Worm (Caenorhabditis elegans) whole organism, L4 larva: Measurements from ENCODE around the gene C25A8.1.

Experiments
- lin-38 ChIP-seq: fragments of 200-800 bp; sonication (Bioruptor generic); IDR thresholded peaks from 2 replicates; pipeline ENCODE4 v1.3.6; 2022; ENCODE audit warnings: missing genetic modification reagents, missing genetic modification characterization, missing compliant biosample characterization
- lir-3 ChIP-seq: sonication (generic microtip); optimal IDR thresholded peaks from 2 replicates; lab custom pipeline; 2016; ENCODE audit warnings: mild to moderate bottlenecking, missing genetic modification characterization, missing compliant biosample characterization
- mep-1 ChIP-seq: fragments of 150-350 bp; sonication (generic microtip); optimal IDR thresholded peaks from 3 replicates; lab custom pipeline; 2014; ENCODE audit warnings: missing biosample characterization, missing genetic modification characterization
- nhr-25 ChIP-seq: sonication (generic microtip); optimal IDR thresholded peaks from 2 replicates; lab custom pipeline; 2017; ENCODE audit warnings: missing genetic modification characterization, mild to moderate bottlenecking, missing compliant biosample characterization, antibody characterized with exemption, moderate library complexity, borderline replicate concordance; ENCODE audit not compliant: insufficient read depth
- nhr-42 ChIP-seq: fragments of 200-800 bp; sonication (Bioruptor generic); IDR thresholded peaks from 2 replicates; pipeline ENCODE4 v1.3.6; 2022; ENCODE audit warnings: missing genetic modification characterization, missing compliant biosample characterization
- pha-4 ChIP-seq, 2 experiments: fragments of 150-350 bp in 1 of 2; fragments of 200-800 bp in 1 of 2; sonication (Bioruptor generic) in 1 of 2; IDR thresholded peaks in 1 of 2; optimal IDR thresholded peaks in 1 of 2; 2 replicates each; pipeline versions ENCODE4 v1.3.6 to Lab custom; 2014 to 2022; ENCODE audit warnings: missing genetic modification characterization in 2 of 2, missing genetic modification reagents in 2 of 2, missing biosample characterization in 1 of 2, missing compliant biosample characterization in 1 of 2
- php-3 ChIP-seq: fragments of 200-800 bp; sonication (Bioruptor generic); IDR thresholded peaks from 2 replicates; pipeline ENCODE4 v1.3.6; 2022; ENCODE audit warnings: missing genetic modification reagents, missing genetic modification characterization, missing compliant biosample characterization
- skn-1 ChIP-seq: fragments of 150-350 bp; optimal IDR thresholded peaks from 2 replicates; lab custom pipeline; 2014; ENCODE audit warnings: missing biosample characterization, missing genetic modification characterization
- snpc-4 ChIP-seq: fragments of 150-350 bp; optimal IDR thresholded peaks from 2 replicates; lab custom pipeline; 2014; ENCODE audit warnings: missing biosample characterization, missing genetic modification characterization

DNA sequence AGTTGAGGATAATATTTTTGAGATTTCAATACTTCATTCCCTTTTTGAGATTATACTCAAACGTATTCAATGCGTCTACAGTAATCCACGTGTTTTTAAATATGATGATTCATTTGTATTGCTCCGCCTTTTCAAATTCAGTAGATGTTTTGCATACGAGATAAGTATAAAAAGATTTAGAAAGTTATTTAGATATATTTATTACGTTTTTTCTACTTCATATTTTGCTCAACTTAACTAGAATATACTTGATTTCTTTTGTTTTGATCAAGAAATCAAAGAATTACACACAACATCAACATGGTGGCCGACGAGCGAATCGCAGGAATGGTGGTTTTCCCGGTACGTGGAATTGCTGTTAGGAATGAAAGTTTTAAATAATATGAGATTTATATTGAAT, 46.7 kb downstream of the C25A8.1 start, which contains the start of gene srx-50:
- TF ChIP-seq lir-3 (tag; lab: Kevin White, UChicago): no peak
- TF ChIP-seq snpc-4 (tag; lab: Kevin White, UChicago): no peak
- TF ChIP-seq mep-1: no peak
- TF ChIP-seq lin-38 (GFP tag; lab: Robert Waterston, UW): no peak
- TF ChIP-seq skn-1 (tag; lab: Kevin White, UChicago): no peak
- TF ChIP-seq pha-4 (GFP tag; IDR thresholded peaks at IDR 0.05; lab: Robert Waterston, UW): no peak
- TF ChIP-seq pha-4 (tag; optimal IDR thresholded peaks at IDR 0.05; lab: Kevin White, UChicago): no peak
- no peak for TF ChIP-seq nhr-25 (tag; lab: Kevin White, UChicago)
- TF ChIP-seq php-3 (GFP tag; lab: Robert Waterston, UW): no peak
- no peak for TF ChIP-seq nhr-42
